Fruit fly (Drosophila melanogaster) whole organism, embryonic: ENCODE results near the gene CG1299.

Experiments used
- Aef1 ChIP-seq: fragments of 200-800 bp; sonication (Bioruptor generic); IDR thresholded peaks from 3 replicates; pipeline ENCODE4 v1.3.6; 2022; ENCODE audit warnings: missing biosample characterization, missing genetic modification characterization
- Asciz ChIP-seq: fragments of 200-800 bp; sonication (Bioruptor generic); optimal IDR thresholded peaks from 2 replicates; lab custom pipeline; 2017; ENCODE audit warnings: missing biosample characterization, mild to moderate bottlenecking, missing genetic modification characterization, missing genetic modification reagents
- C15 ChIP-seq: fragments of 200-800 bp; sonication (Bioruptor generic); IDR thresholded peaks from 3 replicates; pipeline ENCODE4 v1.3.6; 2022; ENCODE audit warnings: missing biosample characterization, missing genetic modification characterization
- CG12219 ChIP-seq: fragments of 200-800 bp; sonication (Bioruptor generic); optimal IDR thresholded peaks from 3 replicates; lab custom pipeline; 2018; ENCODE audit warnings: missing biosample characterization, mild to moderate bottlenecking, missing genetic modification characterization
- CG12391 ChIP-seq: fragments of 200-800 bp; sonication (Bioruptor generic); optimal IDR thresholded peaks from 3 replicates; lab custom pipeline; 2018; ENCODE audit warnings: missing biosample characterization, mild to moderate bottlenecking, missing genetic modification characterization, moderate library complexity
- CG12769 ChIP-seq: fragments of 200-800 bp; sonication (Bioruptor generic); optimal IDR thresholded peaks from 2 replicates; lab custom pipeline; 2019; ENCODE audit warnings: missing biosample characterization, mild to moderate bottlenecking, missing genetic modification characterization, moderate library complexity
- CG13775 ChIP-seq: fragments of 200-800 bp; sonication (Bioruptor generic); optimal IDR thresholded peaks from 3 replicates; lab custom pipeline; 2017; ENCODE audit warnings: missing biosample characterization, mild to moderate bottlenecking, missing genetic modification characterization
- CG14965 ChIP-seq: fragments of 200-800 bp; sonication (Bioruptor generic); optimal IDR thresholded peaks from 2 replicates; lab custom pipeline; 2016; ENCODE audit warnings: missing biosample characterization, missing genetic modification characterization, borderline replicate concordance
- CG16863 ChIP-seq: fragments of 200-800 bp; sonication (Bioruptor generic); optimal IDR thresholded peaks from 3 replicates; lab custom pipeline; 2016; ENCODE audit warnings: missing biosample characterization, missing genetic modification characterization
- CG17361 ChIP-seq: fragments of 200-800 bp; sonication (Bioruptor generic); IDR thresholded peaks from 3 replicates; pipeline ENCODE4 v1.3.6; 2022; ENCODE audit warnings: missing biosample characterization, missing genetic modification characterization
- CG18764 ChIP-seq: fragments of 200-800 bp; sonication (Bioruptor generic); optimal IDR thresholded peaks from 3 replicates; lab custom pipeline; 2016; ENCODE audit warnings: missing biosample characterization, missing genetic modification characterization
- CG2116 ChIP-seq: fragments of 200-800 bp; sonication (Bioruptor generic); optimal IDR thresholded peaks from 3 replicates; lab custom pipeline; 2018; ENCODE audit warnings: missing biosample characterization, mild to moderate bottlenecking, missing genetic modification characterization
- CG33213 ChIP-seq: fragments of 200-800 bp; sonication (Bioruptor generic); optimal IDR thresholded peaks from 3 replicates; lab custom pipeline; 2016; ENCODE audit warnings: missing biosample characterization, missing genetic modification characterization
- CG3407 ChIP-seq: fragments of 200-800 bp; sonication (Bioruptor generic); optimal IDR thresholded peaks from 2 replicates; lab custom pipeline; 2018; ENCODE audit warnings: missing biosample characterization, mild to moderate bottlenecking, missing genetic modification characterization
- CG4282 ChIP-seq: fragments of 200-800 bp; sonication (Bioruptor generic); optimal IDR thresholded peaks from 2 replicates; lab custom pipeline; 2016; ENCODE audit warnings: missing biosample characterization, missing genetic modification characterization
- CG6854 ChIP-seq: fragments of 200-800 bp; sonication (Bioruptor generic); optimal IDR thresholded peaks from 3 replicates; lab custom pipeline; 2017; ENCODE audit warnings: missing biosample characterization, mild to moderate bottlenecking, missing genetic modification characterization
- CG7372 ChIP-seq: fragments of 200-800 bp; sonication (Bioruptor generic); IDR thresholded peaks from 2 replicates; pipeline ENCODE4 v1.3.6; 2022; ENCODE audit warnings: missing biosample characterization, missing genetic modification characterization
- CG7928 ChIP-seq: fragments of 200-800 bp; sonication (Bioruptor generic); optimal IDR thresholded peaks from 2 replicates; lab custom pipeline; 2017; ENCODE audit warnings: missing biosample characterization, mild to moderate bottlenecking, missing genetic modification characterization
- CG9797 ChIP-seq: fragments of 200-800 bp; sonication (Bioruptor generic); optimal IDR thresholded peaks from 3 replicates; lab custom pipeline; 2018; ENCODE audit warnings: missing biosample characterization, mild to moderate bottlenecking, missing genetic modification characterization
- CG9817 ChIP-seq: fragments of 200-800 bp; sonication (Bioruptor generic); optimal IDR thresholded peaks from 2 replicates; lab custom pipeline; 2018; ENCODE audit warnings: missing biosample characterization, mild to moderate bottlenecking, missing genetic modification characterization, moderate library complexity
- CHES-1-like ChIP-seq: fragments of 200-800 bp; sonication (Bioruptor generic); optimal IDR thresholded peaks from 2 replicates; lab custom pipeline; 2016; ENCODE audit warnings: missing biosample characterization, missing genetic modification characterization
- Camta ChIP-seq: fragments of 200-800 bp; sonication (Bioruptor generic); optimal IDR thresholded peaks from 2 replicates; lab custom pipeline; 2016; ENCODE audit warnings: missing biosample characterization, missing genetic modification characterization
- CrebB ChIP-seq: fragments of 200-800 bp; sonication (Bioruptor generic); optimal IDR thresholded peaks from 3 replicates; lab custom pipeline; 2018; ENCODE audit warnings: missing biosample characterization, mild to moderate bottlenecking, missing genetic modification characterization
- D19A ChIP-seq: fragments of 200-800 bp; optimal IDR thresholded peaks from 3 replicates; lab custom pipeline; 2019; ENCODE audit warnings: missing biosample characterization, mild to moderate bottlenecking, missing genetic modification characterization, moderate library complexity
- D19B ChIP-seq: fragments of 200-800 bp; sonication (Bioruptor generic); optimal IDR thresholded peaks from 2 replicates; lab custom pipeline; 2017; ENCODE audit warnings: missing biosample characterization, mild to moderate bottlenecking, missing genetic modification characterization
- Dll ChIP-seq: fragments of 200-800 bp; sonication (Bioruptor generic); IDR thresholded peaks from 4 replicates; pipeline ENCODE4 v1.3.6; 2022; ENCODE audit warnings: missing biosample characterization, missing genetic modification characterization; ENCODE audit not compliant: partially characterized antibody
- E2f2 ChIP-seq: fragments of 200-800 bp; sonication (Bioruptor generic); IDR thresholded peaks from 2 replicates; pipeline ENCODE4 v1.3.6; 2022; ENCODE audit warnings: missing biosample characterization, missing genetic modification characterization
- HmgZ ChIP-seq: fragments of 200-800 bp; sonication (Bioruptor generic); optimal IDR thresholded peaks from 2 replicates; lab custom pipeline; 2018; ENCODE audit warnings: missing biosample characterization, mild to moderate bottlenecking, missing genetic modification characterization
- Hmx ChIP-seq: fragments of 200-800 bp; sonication (Bioruptor generic); optimal IDR thresholded peaks from 2 replicates; lab custom pipeline; 2016; ENCODE audit warnings: missing biosample characterization, missing genetic modification characterization
- Vsx1 ChIP-seq: fragments of 200-800 bp; sonication (Bioruptor generic); optimal IDR thresholded peaks from 2 replicates; lab custom pipeline; 2017; ENCODE audit warnings: missing biosample characterization, mild to moderate bottlenecking, missing genetic modification characterization, missing genetic modification reagents
- Xbp1 ChIP-seq: fragments of 200-800 bp; sonication (Bioruptor generic); optimal IDR thresholded peaks from 3 replicates; lab custom pipeline; 2016; ENCODE audit warnings: missing biosample characterization, mild to moderate bottlenecking, missing genetic modification characterization
- bbx ChIP-seq: fragments of 200-800 bp; sonication (Bioruptor generic); IDR thresholded peaks from 2 replicates; pipeline ENCODE4 v1.3.6; 2022; ENCODE audit warnings: missing biosample characterization, missing genetic modification characterization; ENCODE audit not compliant: partially characterized antibody
- cad ChIP-seq: fragments of >200 bp; optimal IDR thresholded peaks from 2 replicates; lab custom pipeline; 2017; ENCODE audit warnings: missing biosample characterization, missing genetic modification characterization
- cato ChIP-seq: fragments of 200-800 bp; sonication (Bioruptor generic); optimal IDR thresholded peaks from 2 replicates; lab custom pipeline; 2016; ENCODE audit warnings: missing biosample characterization, missing genetic modification characterization, borderline replicate concordance
- crc ChIP-seq: fragments of 200-800 bp; sonication (Bioruptor generic); optimal IDR thresholded peaks from 2 replicates; lab custom pipeline; 2016; ENCODE audit warnings: missing biosample characterization, missing genetic modification characterization
- croc ChIP-seq: fragments of 200-800 bp; sonication (Bioruptor generic); conservative IDR thresholded peaks from 3 replicates; pipeline ENCODE4 v1.3.6; 2022; ENCODE audit warnings: missing biosample characterization, missing genetic modification characterization
- danr ChIP-seq: fragments of 200-800 bp; sonication (Bioruptor generic); IDR thresholded peaks from 2 replicates; pipeline ENCODE4 v1.3.6; 2022; ENCODE audit warnings: missing biosample characterization, missing genetic modification characterization
- ems ChIP-seq: fragments of 200-800 bp; sonication (Bioruptor generic); optimal IDR thresholded peaks from 3 replicates; lab custom pipeline; 2016; ENCODE audit warnings: missing biosample characterization, missing genetic modification characterization
- fd64A ChIP-seq: fragments of 200-800 bp; sonication (Bioruptor generic); optimal IDR thresholded peaks from 3 replicates; lab custom pipeline; 2018; ENCODE audit warnings: missing biosample characterization, mild to moderate bottlenecking, missing genetic modification characterization
- her ChIP-seq: fragments of 200-800 bp; sonication (Bioruptor generic); optimal IDR thresholded peaks from 2 replicates; lab custom pipeline; 2016; ENCODE audit warnings: missing biosample characterization, missing genetic modification characterization
- lbe ChIP-seq: fragments of 200-800 bp; sonication (Bioruptor generic); optimal IDR thresholded peaks from 2 replicates; lab custom pipeline; 2016; ENCODE audit warnings: missing biosample characterization, mild to moderate bottlenecking, missing genetic modification characterization
- mirr ChIP-seq: fragments of 200-800 bp; sonication (Bioruptor generic); optimal IDR thresholded peaks from 3 replicates; lab custom pipeline; 2018; ENCODE audit warnings: missing biosample characterization, mild to moderate bottlenecking, missing genetic modification characterization
- peb ChIP-seq: fragments of 200-800 bp; sonication (Bioruptor generic); IDR thresholded peaks from 2 replicates; pipeline ENCODE4 v1.3.6; 2022; ENCODE audit warnings: missing biosample characterization, missing genetic modification characterization
- pita ChIP-seq: fragments of 200-800 bp; sonication (Bioruptor generic); optimal IDR thresholded peaks from 2 replicates; lab custom pipeline; 2017; ENCODE audit warnings: missing biosample characterization, mild to moderate bottlenecking, missing genetic modification characterization
- pum ChIP-seq: fragments of 200-800 bp; sonication (Bioruptor generic); optimal IDR thresholded peaks from 2 replicates; lab custom pipeline; 2016; ENCODE audit warnings: missing biosample characterization, missing genetic modification characterization
- repo ChIP-seq: fragments of 200-800 bp; sonication (Bioruptor generic); optimal IDR thresholded peaks from 2 replicates; lab custom pipeline; 2016; ENCODE audit warnings: missing biosample characterization, missing genetic modification characterization
- sug ChIP-seq: fragments of 200-800 bp; optimal IDR thresholded peaks from 2 replicates; lab custom pipeline; 2019; ENCODE audit warnings: missing biosample characterization, mild to moderate bottlenecking, missing genetic modification characterization, moderate library complexity
- twi ChIP-seq: fragments of 200-800 bp; optimal IDR thresholded peaks from 2 replicates; lab custom pipeline; 2019; ENCODE audit warnings: missing biosample characterization, mild to moderate bottlenecking, missing genetic modification characterization, moderate library complexity
- unc-4 ChIP-seq: fragments of 200-800 bp; sonication (Bioruptor generic); IDR thresholded peaks from 2 replicates; pipeline ENCODE4 v1.3.6; 2022; ENCODE audit warnings: missing biosample characterization, missing genetic modification characterization; ENCODE audit not compliant: partially characterized antibody
- vvl ChIP-seq: fragments of 200-800 bp; sonication (Bioruptor generic); IDR thresholded peaks from 2 replicates; pipeline ENCODE4 v1.3.6; 2022; ENCODE audit warnings: missing biosample characterization, missing genetic modification characterization
- wdn ChIP-seq: fragments of 200-800 bp; sonication (Bioruptor generic); IDR thresholded peaks from 2 replicates; pipeline ENCODE4 v1.3.6; 2022; ENCODE audit warnings: missing biosample characterization, missing genetic modification characterization

Gene CG1299

DNA sequence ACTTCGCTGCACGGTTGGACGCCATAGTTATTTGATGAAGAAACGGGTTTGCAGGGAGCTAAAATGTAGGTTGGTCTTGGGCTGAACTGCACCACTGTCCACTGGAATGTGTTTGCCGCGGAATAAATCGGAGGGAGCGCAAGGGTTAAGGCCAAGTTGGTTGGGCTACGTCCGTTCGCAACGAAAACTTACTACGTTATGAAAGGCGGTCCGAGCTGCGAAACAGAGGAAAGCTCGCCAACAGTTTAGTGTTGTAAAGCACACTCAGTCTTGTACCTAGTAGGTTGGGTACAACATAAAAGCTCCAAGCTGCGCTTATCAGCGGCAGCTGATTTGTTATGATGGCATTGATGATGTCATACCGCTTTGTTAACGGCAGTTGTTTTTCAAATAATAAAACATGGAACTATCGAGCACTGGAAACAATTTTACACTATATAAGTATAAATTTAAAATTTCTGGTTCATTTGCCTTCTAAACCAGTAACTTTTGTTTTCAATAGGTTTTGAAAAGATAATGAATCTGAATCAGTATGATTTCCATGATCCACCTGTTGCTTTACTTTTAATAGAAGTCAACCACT lies 26.2 kb upstream of the CG1299 start, which contains the start of gene Chd64 (continued):
- TF ChIP-seq Dll (no peak), bbx (GFP tag; lab: Robert Waterston, UW) (peak; percentile 46), C15 (GFP tag; lab: Robert Waterston, UW) (no peak), CG14965 (GFP tag; lab: Kevin White, UChicago) (no peak), unc-4 (0 out of 2 replicates have a peak, but pooled peaks have one; percentile 51), croc (GFP tag; lab: Robert Waterston, UW) (no peak), Vsx1 (GFP tag; lab: Kevin White, UChicago) (peak; percentile 21), CHES-1-like (GFP tag; lab: Kevin White, UChicago) (no peak), mirr (peak; percentile 71), crc (no peak), repo (no peak), CG18764 (GFP tag; lab: Kevin White, UChicago) (no peak), D19A (no peak), CG4282 (GFP tag; lab: Kevin White, UChicago) (no peak), her (GFP tag; lab: Kevin White, UChicago) (peak; percentile 12), lbe (peak; percentile 83), CG12219 (GFP tag; lab: Kevin White, UChicago) (peak; percentile 55), Xbp1 (GFP tag; lab: Kevin White, UChicago) (no peak), CG6854 (GFP tag; lab: Kevin White, UChicago) (peak; percentile 75), wdn (GFP tag; lab: Robert Waterston, UW) (no peak), Aef1 (GFP tag; lab: Robert Waterston, UW) (no peak), CG9797 (GFP tag; lab: Kevin White, UChicago) (no peak), CG3407 (GFP tag; lab: Kevin White, UChicago) (no peak), vvl (peak; percentile 76), E2f2 (GFP tag; lab: Robert Waterston, UW) (no peak; the same call in 1 of the 2 replicates), pita (no peak), fd64A (no peak), CrebB (tag; lab: Kevin White, UChicago) (peak; percentile 36), sug (peak; percentile 63), CG17361 (GFP tag; lab: Robert Waterston, UW) (no peak), Hmx (GFP tag; lab: Kevin White, UChicago) (no peak), HmgZ (tag; lab: Kevin White, UChicago) (peak; percentile 71), CG12391 (tag; lab: Kevin White, UChicago) (no peak), CG16863 (no peak), twi (tag; lab: Kevin White, UChicago) (no peak), ems (GFP tag; lab: Kevin White, UChicago) (no peak), pum (GFP tag; lab: Kevin White, UChicago) (no peak), cad (GFP tag; lab: Kevin White, UChicago) (no peak), cato (GFP tag; lab: Kevin White, UChicago) (no peak), CG2116 (GFP tag; lab: Kevin White, UChicago) (no peak), Asciz (peak; percentile 24), CG13775 (GFP tag; lab: Kevin White, UChicago) (no peak), danr (no peak), CG33213 (GFP tag; lab: Kevin White, UChicago) (no peak), CG9817 (no peak), CG7372 (GFP tag; lab: Robert Waterston, UW) (no peak), Camta (GFP tag; lab: Kevin White, UChicago) (no peak), CG7928 (GFP tag; lab: Kevin White, UChicago) (peak; percentile 11), CG12769 (tag; lab: Kevin White, UChicago) (peak; percentile 93), peb (GFP tag; lab: Robert Waterston, UW) (no peak), D19B (no peak)
